Fruit fly (Drosophila melanogaster): ENCODE data around the gene SdhC.

Gene SdhC

DNA sequence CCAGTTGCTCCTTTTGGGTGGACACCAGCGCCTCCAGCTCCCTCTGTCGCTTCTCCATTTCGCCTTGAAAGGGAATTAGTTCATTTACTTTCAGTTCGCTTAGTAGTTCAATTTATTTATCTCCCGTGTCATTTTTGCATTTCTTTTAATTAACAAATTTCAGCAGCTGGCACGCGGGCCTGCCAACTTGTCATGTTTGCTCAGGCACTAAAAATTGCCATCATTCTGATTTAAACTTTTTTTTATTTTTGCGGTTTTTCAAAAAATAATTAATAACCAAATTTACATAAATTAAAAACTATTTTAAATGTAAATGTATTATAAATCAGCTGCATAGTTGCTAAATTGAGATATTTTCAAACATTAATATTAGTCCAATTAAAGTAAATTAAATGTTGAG lies 20.7 kb upstream of the SdhC start, which contains the start of gene GCC88:
TSS of gene GCC88 (minus strand) at position 209 of the 400 bp plus-strand sequence.
- no peak for TF ChIP-seq CG17801 (GFP tag; optimal IDR thresholded peaks at IDR 0.05; ENCODE audit: partially characterized antibody)

DNA sequence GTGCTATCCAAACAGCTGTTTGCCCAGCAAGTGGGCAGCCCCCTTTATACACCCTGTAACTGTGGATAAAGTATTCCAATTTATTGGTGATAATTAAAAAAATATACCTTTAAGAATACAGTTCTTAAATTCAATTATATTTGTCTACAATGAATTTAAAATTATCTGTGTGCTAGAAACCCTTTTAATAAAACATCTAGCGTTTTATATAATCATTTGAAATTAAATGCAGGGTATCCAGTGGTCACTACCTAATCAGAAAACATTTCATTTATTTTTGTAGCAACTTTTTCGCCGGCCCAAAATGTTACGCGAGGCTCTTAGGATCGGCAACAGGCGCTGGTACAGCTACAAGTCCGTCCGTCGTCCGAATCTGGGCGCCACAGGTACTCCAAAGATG lies 16.8 kb upstream of the SdhC start, which contains the start of gene CG17726:
TSS of gene CG17726 (plus strand) at position 267 of the 400 bp plus-strand sequence.
- TF ChIP-seq CG17801 (GFP tag; optimal IDR thresholded peaks at IDR 0.05; ENCODE audit: partially characterized antibody): peak; percentile 98

dm6 chr3R:11225220-11225619 lies 15.6 kb upstream of the SdhC start, which contains the start of gene scpr-C:
Gene scpr-C (plus strand): TSS chr3R:11225520.
- TF ChIP-seq CG17801 (GFP tag; optimal IDR thresholded peaks at IDR 0.05; ENCODE audit: partially characterized antibody): no peak

dm6 chr3R:11224478-11224877 lies 14.8 kb upstream of the SdhC start:
- no peak for TF ChIP-seq CG17801 (GFP tag; optimal IDR thresholded peaks at IDR 0.05; ENCODE audit: partially characterized antibody)

dm6 chr3R:11222587-11222986 lies 12.9 kb upstream of the SdhC start:
- TF ChIP-seq CG17801 (GFP tag; optimal IDR thresholded peaks at IDR 0.05; ENCODE audit: partially characterized antibody): no peak

dm6 chr3R:11221437-11222230 lies 12.0 kb upstream of the SdhC start, which contains the start of the genes CG6693 and RpL3:
Gene CG6693 (minus strand): TSS chr3R:11221639.
Gene RpL3 (plus strand): TSS chr3R:11221894.
- TF ChIP-seq CG17801 (GFP tag; optimal IDR thresholded peaks at IDR 0.05; ENCODE audit: partially characterized antibody): peak; percentile 84

DNA sequence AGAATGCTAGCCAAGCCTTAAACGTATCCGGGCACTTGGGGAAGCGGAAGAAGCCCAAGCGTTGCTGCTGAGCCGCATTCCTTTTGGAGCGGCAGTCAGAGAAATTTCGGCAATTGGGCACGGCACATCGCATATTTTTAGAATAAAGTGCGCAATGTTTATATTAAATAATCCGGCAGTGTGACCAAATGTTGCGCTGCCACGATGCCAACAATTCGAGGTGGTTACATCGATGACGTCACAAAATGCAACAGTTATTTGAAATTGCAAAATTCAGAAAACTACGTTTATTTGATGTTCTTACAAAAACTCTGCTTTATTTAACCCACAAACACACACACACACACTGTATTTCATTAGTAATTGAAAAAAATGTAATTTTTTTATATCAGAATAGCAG lies 10.2 kb upstream of the SdhC start, which contains the start of gene CG6689:
TSS of gene CG6689 (minus strand) at position 182 of the 400 bp plus-strand sequence.
- no peak for TF ChIP-seq CG17801 (GFP tag; optimal IDR thresholded peaks at IDR 0.05; ENCODE audit: partially characterized antibody)

- peak; percentile 94 for TF ChIP-seq CG17801 (GFP tag; optimal IDR thresholded peaks at IDR 0.05; ENCODE audit: partially characterized antibody)
Measured at dm6 chr3R:11216156-11216630, 6.5 kb upstream of the SdhC start, which contains the start of the genes RpS25 and CG4820. Gene RpS25 (minus strand): TSS chr3R:11216287. Gene CG4820 (plus strand): TSS chr3R:11216535.

DNA sequence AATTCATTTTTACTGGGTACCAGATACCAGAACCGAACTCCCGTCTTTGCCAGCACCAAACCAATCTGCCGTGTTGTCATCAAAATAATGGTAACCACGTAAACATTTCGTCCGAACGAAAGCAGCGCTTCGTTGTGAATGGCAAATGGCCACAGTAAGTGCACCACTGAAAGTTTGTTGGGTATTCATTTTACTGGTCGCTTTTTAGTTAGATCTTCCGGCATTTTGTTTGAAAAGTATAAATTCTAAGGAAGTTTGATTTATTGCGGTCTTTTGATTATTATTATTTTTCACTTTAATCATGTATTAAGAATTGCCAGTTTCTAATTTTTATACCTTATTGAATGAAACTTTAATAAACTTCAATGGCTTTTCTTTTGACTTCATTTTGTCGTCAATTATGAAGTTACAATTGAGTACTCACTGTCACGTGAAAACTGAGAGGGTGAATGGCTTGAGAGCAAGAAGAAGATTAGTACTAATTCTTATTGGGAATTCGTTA lies 4.9 kb upstream of the SdhC start, which contains the start of gene ZnT86D:
TSS of gene ZnT86D (minus strand) at position 91 of the 502 bp plus-strand sequence.
- TF ChIP-seq CG17801 (GFP tag; optimal IDR thresholded peaks at IDR 0.05; ENCODE audit: partially characterized antibody): peak; percentile 82

DNA sequence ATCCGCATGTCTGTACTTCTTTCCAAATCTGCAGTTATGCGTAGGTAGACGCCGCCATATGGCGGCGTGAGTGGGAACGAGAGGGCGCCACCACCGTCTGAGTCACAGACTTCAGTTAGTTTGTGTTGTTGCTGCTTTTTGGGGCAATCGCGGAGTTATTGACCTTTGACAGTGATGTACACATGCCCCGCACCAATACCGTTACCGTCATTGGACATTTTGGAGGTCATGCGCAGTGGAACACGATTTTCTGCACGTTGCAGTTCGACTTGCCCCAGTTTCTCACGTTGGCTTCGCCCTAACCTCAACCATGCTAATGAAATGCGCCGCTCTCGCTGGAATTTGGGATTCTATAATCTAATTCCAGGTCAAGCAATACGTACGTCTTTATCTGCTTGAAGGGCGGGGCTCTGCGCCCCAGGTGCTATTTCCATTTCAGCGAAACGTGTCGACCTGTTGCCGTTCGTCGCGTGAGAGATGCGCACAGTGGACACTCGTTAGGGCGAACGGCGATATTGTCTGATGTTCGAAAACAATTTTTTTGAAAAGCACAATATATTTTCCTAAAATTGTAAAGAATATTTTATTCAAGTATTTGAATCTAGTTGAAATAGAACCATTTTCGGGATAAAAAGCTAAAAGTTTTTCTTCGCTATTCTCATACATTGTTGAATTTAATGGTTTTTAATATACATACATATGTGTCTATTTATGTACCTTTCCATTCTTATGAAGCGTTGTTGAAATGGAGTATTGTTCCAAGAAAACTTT lies 1.8 kb upstream of the SdhC start:
- TF ChIP-seq CG17801 (GFP tag; optimal IDR thresholded peaks at IDR 0.05; ENCODE audit: partially characterized antibody): peak; percentile 65

DNA sequence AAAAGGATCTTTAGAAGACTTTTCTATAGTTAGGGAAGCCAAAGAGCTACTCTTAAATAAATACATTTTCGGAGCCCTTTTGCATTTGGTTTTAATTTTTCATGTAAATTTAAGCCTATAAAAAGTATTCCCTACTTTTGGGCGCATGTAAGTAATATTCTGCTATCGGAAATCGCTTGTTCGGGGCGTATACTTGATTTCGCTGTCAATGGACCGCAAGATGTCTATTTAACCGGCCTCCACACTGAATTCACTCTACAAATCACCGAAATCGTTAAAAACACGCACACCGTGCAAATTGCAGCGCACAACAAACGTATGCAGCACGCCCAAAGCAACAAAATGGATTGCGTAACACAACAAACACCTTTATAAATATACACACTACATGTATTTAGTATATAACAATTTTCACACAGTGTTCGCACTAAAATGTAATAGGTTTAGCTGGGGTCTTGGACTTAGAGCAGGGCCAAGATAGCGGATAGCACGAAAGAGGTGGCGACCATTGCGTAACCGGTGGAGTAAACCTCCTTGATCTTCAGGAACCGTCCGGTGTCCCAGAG lies 800 bp downstream of the SdhC start:
- peak; percentile 1 for TF ChIP-seq CG17801 (GFP tag; optimal IDR thresholded peaks at IDR 0.05; ENCODE audit: partially characterized antibody)

DNA sequence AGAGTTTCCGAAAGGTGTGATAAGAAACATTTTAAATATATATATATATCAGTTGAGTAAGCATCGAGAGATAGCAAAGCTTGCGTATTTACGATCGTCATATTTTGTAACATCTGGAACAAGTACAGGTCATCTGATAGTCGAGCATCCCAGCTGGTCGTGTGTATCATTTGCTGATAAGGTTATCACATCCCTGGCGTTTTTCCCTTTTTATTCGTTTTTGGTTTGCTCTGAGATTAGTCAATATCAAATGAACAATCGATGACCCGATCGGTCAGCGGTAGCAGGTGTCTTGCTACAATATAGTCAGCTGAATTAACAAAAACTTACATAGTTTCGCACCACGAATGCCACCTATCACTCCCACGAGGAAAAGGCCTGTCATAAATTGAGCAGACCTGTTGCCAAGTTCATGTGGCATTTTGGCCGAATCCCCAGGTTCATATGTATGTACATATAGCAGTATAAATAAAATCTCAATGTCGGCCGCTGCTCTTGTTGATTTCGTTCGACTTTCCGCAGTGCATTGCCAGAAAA lies 8.7 kb downstream of the SdhC start:
- TF ChIP-seq CG17801 (GFP tag; optimal IDR thresholded peaks at IDR 0.05; ENCODE audit: partially characterized antibody): no peak

DNA sequence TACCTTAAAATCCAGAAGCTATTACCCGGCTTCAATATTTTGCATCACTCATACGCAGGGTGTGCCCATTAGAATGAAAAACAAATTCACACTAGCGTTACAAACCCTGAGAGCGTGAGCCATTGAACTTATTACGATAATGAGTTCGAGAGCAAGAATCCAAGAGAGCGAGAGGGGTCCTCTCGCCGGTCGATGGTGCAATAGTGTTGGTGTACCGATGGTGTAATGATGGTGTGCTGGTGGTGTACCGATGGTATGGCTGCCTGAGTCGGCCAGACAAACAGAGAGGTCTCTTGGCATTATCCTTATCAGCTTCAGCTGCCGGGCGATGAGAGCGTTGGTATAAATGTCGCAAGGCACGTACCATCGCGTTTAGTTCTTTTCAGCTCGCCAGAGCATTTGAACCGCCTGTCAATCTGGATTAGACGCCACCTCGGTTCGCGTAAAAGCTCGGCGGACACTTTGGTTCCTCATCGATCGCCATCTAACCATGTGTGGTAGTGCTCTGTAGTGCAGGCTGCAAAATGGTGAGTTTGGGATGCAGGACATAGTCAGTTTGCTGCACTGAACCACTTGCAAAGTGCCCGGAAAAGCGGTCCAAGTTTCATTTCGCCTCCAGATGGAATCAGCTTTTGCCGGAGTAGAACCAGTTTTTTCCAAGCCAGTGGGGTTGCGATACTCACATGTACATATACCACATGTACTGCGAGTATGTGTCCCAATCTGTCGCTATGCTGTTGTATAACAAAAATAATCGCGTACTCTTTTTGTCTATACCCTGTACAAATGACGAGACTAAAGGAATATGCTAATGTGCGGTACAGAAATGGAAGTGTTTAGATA lies 9.4 kb downstream of the SdhC start:
- no peak for TF ChIP-seq CG17801 (GFP tag; optimal IDR thresholded peaks at IDR 0.05; ENCODE audit: partially characterized antibody)
